Fruit fly (Drosophila melanogaster): ENCODE data around the gene Grip163.

DNA sequence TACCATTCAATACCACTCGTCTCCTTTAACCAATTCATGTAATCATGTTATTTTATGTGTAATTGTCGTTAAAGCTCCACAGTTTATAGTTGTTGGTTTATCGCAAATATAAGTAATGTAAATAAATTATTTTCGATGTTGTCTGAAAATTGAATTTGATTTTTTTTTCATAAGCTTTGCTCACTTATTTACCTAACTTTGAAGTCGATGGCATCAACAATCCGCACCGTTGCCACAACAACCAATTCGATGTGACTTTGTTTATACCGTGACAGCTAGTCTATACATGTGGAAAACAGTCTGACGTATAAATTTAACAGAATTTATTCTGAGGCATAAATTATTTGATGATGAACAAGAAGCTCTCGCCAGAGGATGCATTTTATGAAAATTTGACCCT, 7.5 kb downstream of the Grip163 start, which contains the start of gene CG6931:
- TF ChIP-seq HLH106 (tag; optimal IDR thresholded peaks at IDR 0.05) (no peak), GATAd (GFP tag; optimal IDR thresholded peaks at IDR 0.05) (no peak), usp (GFP tag; optimal IDR thresholded peaks at IDR 0.05) (no peak), sage (GFP tag; optimal IDR thresholded peaks at IDR 0.05) (no peak), woc (GFP tag; optimal IDR thresholded peaks at IDR 0.05) (no peak), h (GFP tag; optimal IDR thresholded peaks at IDR 0.05) (no peak), fru (GFP tag; optimal IDR thresholded peaks at IDR 0.05) (no peak)

Measured in whole organism, wandering third instar larva.